Fruit fly (Drosophila melanogaster) S2 (cell line): ENCODE results near the gene Ugt316A1.

Experiments used
- CG8478 ChIP-seq: fragments of >200 bp; optimal IDR thresholded peaks from 2 replicates; lab custom pipeline; 2018
- CTCF ChIP-seq, 2 experiments: fragments of >200 bp; optimal IDR thresholded peaks; 2 replicates each; lab custom pipeline; 2018

DNA sequence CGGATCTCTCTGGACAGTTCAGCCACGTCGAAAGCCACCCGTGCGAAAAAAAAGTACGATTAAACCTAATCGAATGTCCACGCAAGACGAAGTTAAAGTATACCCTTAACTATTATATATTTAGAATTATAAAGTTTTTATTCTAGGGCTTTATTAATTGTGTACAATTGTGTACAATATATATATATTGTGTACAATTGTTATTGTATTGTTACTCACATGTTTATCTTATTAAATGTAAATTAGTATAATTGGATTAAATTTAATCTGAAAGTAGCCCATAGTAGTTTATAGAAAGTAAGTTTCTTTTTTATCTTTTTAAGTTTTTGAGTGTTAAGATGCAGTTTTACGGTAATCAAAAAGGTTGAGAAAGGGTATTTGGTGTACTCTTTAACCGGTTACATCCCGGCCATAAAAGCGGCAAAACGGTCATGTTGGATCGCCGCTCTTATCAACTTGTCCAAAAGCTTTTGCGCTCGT lies 9.2 kb downstream of the Ugt316A1 start, which contains the start of gene CG43407:
- TF ChIP-seq CG8478 (lab: Kevin White, UChicago), result no peak
- no peak for TF ChIP-seq CTCF (optimal IDR thresholded peaks at IDR 0.05; lab: Kevin White, UChicago)
